Worm (Caenorhabditis elegans) whole organism, L4 larva: ENCODE measurements around the gene spe-19.

Experiments used
- F10B5.3 ChIP-seq: sonication (generic microtip); optimal IDR thresholded peaks from 2 replicates; lab custom pipeline; 2016; ENCODE audit warnings: mild to moderate bottlenecking, missing genetic modification characterization, missing compliant biosample characterization
- F44E2.7 ChIP-seq: fragments of 200-800 bp; sonication (Bioruptor generic); IDR thresholded peaks from 2 replicates; pipeline ENCODE4 v2.1.2; 2022; ENCODE audit warnings: missing genetic modification characterization, missing compliant biosample characterization
- F49E8.2 ChIP-seq: sonication (generic microtip); optimal IDR thresholded peaks from 2 replicates; lab custom pipeline; 2016; ENCODE audit warnings: missing compliant biosample characterization, mild to moderate bottlenecking, missing genetic modification characterization, borderline replicate concordance
- T26A8.4 ChIP-seq: fragments of 200-800 bp; sonication (Bioruptor generic); IDR thresholded peaks from 2 replicates; pipeline ENCODE4 v1.3.6; 2022; ENCODE audit warnings: missing genetic modification characterization, missing compliant biosample characterization
- Y48G9A.11 ChIP-seq: fragments of 200-800 bp; sonication (Bioruptor generic); IDR thresholded peaks from 2 replicates; pipeline ENCODE4 v1.3.6; 2022; ENCODE audit warnings: missing genetic modification reagents, missing genetic modification characterization, missing compliant biosample characterization
- ZK337.2 ChIP-seq: fragments of 200-800 bp; sonication (Bioruptor generic); IDR thresholded peaks from 2 replicates; pipeline ENCODE4 v1.3.6; 2022; ENCODE audit warnings: missing genetic modification reagents, missing genetic modification characterization, missing compliant biosample characterization
- aha-1 ChIP-seq: fragments of 150-350 bp; peaks from one replicate; lab custom pipeline; 2014; ENCODE audit warnings: missing biosample characterization, missing genetic modification characterization
- attf-4 ChIP-seq: sonication (generic microtip); optimal IDR thresholded peaks from 3 replicates; lab custom pipeline; 2017; ENCODE audit warnings: missing biosample characterization, missing genetic modification characterization
- cey-2 ChIP-seq: sonication (generic microtip); optimal IDR thresholded peaks from 3 replicates; lab custom pipeline; 2017; ENCODE audit warnings: missing genetic modification characterization, mild to moderate bottlenecking, missing compliant biosample characterization, antibody characterized with exemption, borderline replicate concordance; ENCODE audit not compliant: insufficient read depth
- daf-12 ChIP-seq: fragments of 150-350 bp; optimal IDR thresholded peaks from 2 replicates; lab custom pipeline; 2014; ENCODE audit warnings: missing biosample characterization, missing genetic modification reagents, missing genetic modification characterization
- daf-16 ChIP-seq, 3 experiments: sonication (generic microtip); optimal IDR thresholded peaks; 2 replicates each; lab custom pipeline; 2016 to 2017; ENCODE audit warnings: missing genetic modification characterization in 3 of 3, missing genetic modification reagents in 3 of 3, mild to moderate bottlenecking in 2 of 3, missing compliant biosample characterization in 2 of 3, missing biosample characterization in 1 of 3, moderate library complexity in 1 of 3
- dmd-6 ChIP-seq: fragments of 200-800 bp; sonication (Bioruptor generic); IDR thresholded peaks from 2 replicates; pipeline ENCODE4 v1.3.6; 2022; ENCODE audit warnings: missing genetic modification reagents, missing genetic modification characterization, missing compliant biosample characterization
- dmd-9 ChIP-seq: fragments of 200-800 bp; sonication (Bioruptor generic); IDR thresholded peaks from 2 replicates; pipeline ENCODE4 v1.3.6; 2022; ENCODE audit warnings: missing genetic modification reagents, missing genetic modification characterization, missing compliant biosample characterization
- duxl-1 ChIP-seq: sonication (generic microtip); optimal IDR thresholded peaks from 2 replicates; lab custom pipeline; 2016; ENCODE audit warnings: mild to moderate bottlenecking, missing genetic modification characterization, moderate library complexity, missing compliant biosample characterization; ENCODE audit not compliant: poor library complexity
- dve-1 ChIP-seq: sonication (generic microtip); optimal IDR thresholded peaks from 2 replicates; lab custom pipeline; 2017; ENCODE audit warnings: antibody characterized with exemption, mild to moderate bottlenecking, missing genetic modification characterization, missing compliant biosample characterization; ENCODE audit not compliant: insufficient read depth
- fos-1 ChIP-seq: fragments of 150-350 bp; optimal IDR thresholded peaks from 2 replicates; lab custom pipeline; 2014; ENCODE audit warnings: missing biosample characterization, missing genetic modification characterization
- hif-1 ChIP-seq, 2 experiments: sonication (generic microtip); optimal IDR thresholded peaks; 2 replicates each; lab custom pipeline; 2016 to 2017; ENCODE audit warnings: missing compliant biosample characterization in 2 of 2, missing genetic modification characterization in 2 of 2, missing genetic modification reagents in 2 of 2, missing genotype in 2 of 2, mild to moderate bottlenecking in 1 of 2
- hlh-30 ChIP-seq: sonication (generic microtip); optimal IDR thresholded peaks from 2 replicates; lab custom pipeline; 2017; ENCODE audit warnings: antibody characterized with exemption, mild to moderate bottlenecking, missing genetic modification characterization, missing compliant biosample characterization; ENCODE audit not compliant: insufficient read depth
- nhr-10 ChIP-seq: fragments of 150-350 bp; optimal IDR thresholded peaks from 2 replicates; lab custom pipeline; 2014; ENCODE audit warnings: missing biosample characterization, missing genetic modification characterization
- nhr-111 ChIP-seq: fragments of 200-800 bp; sonication (Bioruptor generic); optimal IDR thresholded peaks from 2 replicates; lab custom pipeline; 2018; ENCODE audit warnings: mild to moderate bottlenecking, missing genetic modification characterization, missing compliant biosample characterization
- nhr-237 ChIP-seq: sonication (generic microtip); optimal IDR thresholded peaks from 2 replicates; lab custom pipeline; 2017; ENCODE audit warnings: missing biosample characterization, missing genetic modification characterization
- pha-4 ChIP-seq, 2 experiments: fragments of 150-350 bp in 1 of 2; fragments of 200-800 bp in 1 of 2; sonication (Bioruptor generic) in 1 of 2; IDR thresholded peaks in 1 of 2; optimal IDR thresholded peaks in 1 of 2; 2 replicates each; pipeline versions ENCODE4 v1.3.6 to Lab custom; 2014 to 2022; ENCODE audit warnings: missing genetic modification characterization in 2 of 2, missing genetic modification reagents in 2 of 2, missing biosample characterization in 1 of 2, missing compliant biosample characterization in 1 of 2
- pqm-1 ChIP-seq: sonication (generic microtip); optimal IDR thresholded peaks from 2 replicates; lab custom pipeline; 2017; ENCODE audit warnings: missing biosample characterization, missing genetic modification characterization
- rbr-2 ChIP-seq: sonication (generic microtip); optimal IDR thresholded peaks from 2 replicates; lab custom pipeline; 2016; ENCODE audit warnings: missing genotype, missing genetic modification characterization, missing compliant biosample characterization
- skn-1 ChIP-seq: fragments of 150-350 bp; optimal IDR thresholded peaks from 2 replicates; lab custom pipeline; 2014; ENCODE audit warnings: missing biosample characterization, missing genetic modification characterization
- tag-97 ChIP-seq: fragments of 200-800 bp; sonication (Bioruptor generic); IDR thresholded peaks from 2 replicates; pipeline ENCODE4 v1.3.6; 2022; ENCODE audit warnings: missing genetic modification characterization, missing compliant biosample characterization
- tra-1 ChIP-seq: fragments of 200-800 bp; sonication (Bioruptor generic); IDR thresholded peaks from 2 replicates; pipeline ENCODE4 v1.3.6; 2022; ENCODE audit warnings: missing genetic modification reagents, missing genetic modification characterization, missing compliant biosample characterization
- unc-62 ChIP-seq, 3 experiments: fragments of 150-350 bp in 1 of 3; sonication (generic microtip); optimal IDR thresholded peaks in 2 of 3; peaks in 1 of 3; 1 replicate in 1 of 3; 2 replicates in 2 of 3; lab custom pipeline; 2014 to 2017; ENCODE audit warnings: missing biosample characterization in 3 of 3, missing genetic modification characterization in 3 of 3, missing genetic modification reagents in 3 of 3, missing genotype in 1 of 3
- zip-2 ChIP-seq: fragments of 150-350 bp; optimal IDR thresholded peaks from 2 replicates; lab custom pipeline; 2014; ENCODE audit warnings: missing biosample characterization, missing genetic modification characterization

spe-19 gene

ce11 chrV:20049065-20049464 lies 1.9 kb upstream of the spe-19 start, which contains the start of gene srh-233:
Gene srh-233, plus strand, starts transcription at chrV:20049365.
- TF ChIP-seq fos-1 (tag; lab: Kevin White, UChicago) = no peak
- TF ChIP-seq attf-4 (tag; lab: Kevin White, UChicago) = no peak
- peak; percentile 5 for TF ChIP-seq aha-1

ce11 chrV:20037287-20037686 lies 9.9 kb downstream of the spe-19 start, which contains the start of gene Y113G7A.16:
Gene Y113G7A.16, plus strand, starts transcription at chrV:20037587.
- TF ChIP-seq tag-97 (GFP tag; lab: Robert Waterston, UW) = no peak
- TF ChIP-seq, all 104 proteins: peak for 0

ce11 chrV:20034912-20035311 lies 12.3 kb downstream of the spe-19 start:
- TF ChIP-seq rbr-2 (tag; lab: Kevin White, UChicago) (no peak), F44E2.7 (GFP tag; lab: Robert Waterston, UW) (0 out of 2 replicates have a peak, but pooled peaks have one; percentile 62), skn-1 (tag; lab: Kevin White, UChicago) (no peak)

ce11 chrV:20022996-20023456 lies 24.2 kb downstream of the spe-19 start, which contains the start of gene lgc-55:
Gene lgc-55, plus strand, starts transcription at chrV:20023046.
- TF ChIP-seq cey-2 (tag; lab: Kevin White, UChicago) (no peak), nhr-111 (GFP tag; lab: Kevin White, UChicago) (no peak), F49E8.2 (tag; lab: Kevin White, UChicago) (no peak), F10B5.3 (no peak), nhr-237 (tag; lab: Kevin White, UChicago) (no peak), T26A8.4 (no peak)

ce11 chrV:20021347-20021746 lies 25.9 kb downstream of the spe-19 start:
- TF ChIP-seq unc-62 (GFP tag; optimal IDR thresholded peaks at IDR 0.05 in 1 of 2; lab: Kevin White, UChicago) (peak in 1 of 2 experiments; percentile 91), unc-62 (tag; optimal IDR thresholded peaks at IDR 0.05; lab: Kevin White, UChicago) (no peak), tra-1 (GFP tag; lab: Robert Waterston, UW) (no peak)

ce11 chrV:20011654-20012053 lies 35.6 kb downstream of the spe-19 start, which contains the start of gene Y60A3A.21:
Gene Y60A3A.21, plus strand, starts transcription at chrV:20011954.
- TF ChIP-seq hif-1 (tag; optimal IDR thresholded peaks at IDR 0.05; lab: Kevin White, UChicago) = no peak
- TF ChIP-seq T26A8.4 = no peak
- TF ChIP-seq zip-2 (tag; lab: Kevin White, UChicago) = no peak

ce11 chrV:20011199-20011598 lies 36.0 kb downstream of the spe-19 start:
- peak; percentile 56 for TF ChIP-seq pqm-1
- no peak for TF ChIP-seq daf-12
- TF ChIP-seq duxl-1 (tag; lab: Kevin White, UChicago) = no peak
- TF ChIP-seq nhr-10 (tag; lab: Kevin White, UChicago) = no peak
- no peak for TF ChIP-seq daf-16 (GFP tag; optimal IDR thresholded peaks at IDR 0.05; lab: Kevin White, UChicago)
- TF ChIP-seq daf-16 (tag; optimal IDR thresholded peaks at IDR 0.05; lab: Kevin White, UChicago) = peak; percentile 28
- peak; percentile 29 for TF ChIP-seq dve-1
- no peak for TF ChIP-seq Y48G9A.11
- TF ChIP-seq ZK337.2 (GFP tag; lab: Robert Waterston, UW) = no peak
- peak; percentile 55 for TF ChIP-seq dmd-6 (GFP tag; lab: Robert Waterston, UW)
- peak; percentile 29 for TF ChIP-seq hlh-30
- TF ChIP-seq dmd-9 (GFP tag; lab: Robert Waterston, UW) = no peak
- no peak for TF ChIP-seq pha-4 (GFP tag; IDR thresholded peaks at IDR 0.05; lab: Robert Waterston, UW)
- TF ChIP-seq pha-4 (tag; optimal IDR thresholded peaks at IDR 0.05; lab: Kevin White, UChicago) = no peak
- TF ChIP-seq, all 104 proteins: peak for 5
